ENCODE assay signal across 4 worm cellular contexts in genomic region chrX:15668695-15669094, ce11.
TF ChIP-seq lines count a peak whose summit lies in the region.

No protein-coding gene starts in this region.

TF ChIP-seq in whole organism, L1 larva, 84 proteins besides CTCF, POLR2A, EP300 and RAD21:
- TF ChIP-seq dsc-1 (tag; optimal IDR thresholded peaks at IDR 0.05; lab: Kevin White, UChicago): peak; percentile 48
- peak; percentile 56 for TF ChIP-seq lin-14 (GFP tag; optimal IDR thresholded peaks at IDR 0.05; lab: Kevin White, UChicago)
- no peak for TF ChIP-seq nhr-76 (tag; optimal IDR thresholded peaks at IDR 0.05; lab: Kevin White, UChicago)
- TF ChIP-seq nhr-71 (tag; optimal IDR thresholded peaks at IDR 0.05; lab: Kevin White, UChicago): peak; percentile 59
- TF ChIP-seq nhr-20 (tag; optimal IDR thresholded peaks at IDR 0.05; lab: Kevin White, UChicago): no peak
- TF ChIP-seq irx-1 (tag; optimal IDR thresholded peaks at IDR 0.05; lab: Kevin White, UChicago): peak; percentile 15
- peak; percentile 52 for TF ChIP-seq ceh-63 (GFP tag; optimal IDR thresholded peaks at IDR 0.05; lab: Kevin White, UChicago)
- peak; percentile 31 for TF ChIP-seq nhr-47 (tag; optimal IDR thresholded peaks at IDR 0.05; lab: Kevin White, UChicago)
- TF ChIP-seq egl-13 (tag; optimal IDR thresholded peaks at IDR 0.05; lab: Kevin White, UChicago): peak; percentile 75
- TF ChIP-seq ceh-82 (tag; optimal IDR thresholded peaks at IDR 0.05; lab: Kevin White, UChicago): peak in 1 of 3 experiments; percentile 13
- peak; percentile 68 for TF ChIP-seq unc-86 (tag; optimal IDR thresholded peaks at IDR 0.05; lab: Kevin White, UChicago)
- TF ChIP-seq ceh-8 (GFP tag; optimal IDR thresholded peaks at IDR 0.05; lab: Kevin White, UChicago): no peak

TF ChIP-seq in whole organism, L2 larva, 48 proteins besides CTCF, POLR2A, EP300 and RAD21:
- peak; percentile 38 for TF ChIP-seq sma-9 (GFP tag; optimal IDR thresholded peaks at IDR 0.05; lab: Kevin White, UChicago)
- no peak for TF ChIP-seq sma-9 (tag; optimal IDR thresholded peaks at IDR 0.05; lab: Kevin White, UChicago)
- no peak for TF ChIP-seq R02D3.7 (tag; optimal IDR thresholded peaks at IDR 0.05; lab: Kevin White, UChicago)
- TF ChIP-seq nhr-23 (tag; optimal IDR thresholded peaks at IDR 0.05; lab: Kevin White, UChicago): no peak
- no peak for TF ChIP-seq nhr-129 (tag; optimal IDR thresholded peaks at IDR 0.05; lab: Kevin White, UChicago)
TF ChIP-seq in whole organism, L2 larva: peak in this region for 1.

TF ChIP-seq in whole organism, L4 larva, 104 proteins besides CTCF, POLR2A, EP300 and RAD21:
- TF ChIP-seq aha-1 (tag; lab: Kevin White, UChicago) (peak; percentile 62), nhr-76 (tag; optimal IDR thresholded peaks at IDR 0.05; lab: Kevin White, UChicago) (no peak), ceh-20 (GFP tag; IDR thresholded peaks at IDR 0.05; lab: Robert Waterston, UW) (no peak)
TF ChIP-seq in whole organism, L4 larva: peak in this region for 1.

TF ChIP-seq in whole organism, mixed stage, embryonic, 35 proteins besides CTCF, POLR2A, EP300 and RAD21:
- no peak for TF ChIP-seq unc-62 (GFP tag; optimal IDR thresholded peaks at IDR 0.05; lab: Kevin White, UChicago)
- TF ChIP-seq ces-1 (GFP tag; optimal IDR thresholded peaks at IDR 0.05; lab: Kevin White, UChicago): peak; percentile 41

Comparison
In these comparisons a context has a peak if more than half of its experiments do, and no peak if none do; other contexts are left out.
1. Of the 29 proteins assayed by ChIP-seq in both whole organism, L4 larva and whole organism, L1 larva: peak only in whole organism, L4 larva: aha-1; only in whole organism, L1 larva: none; in both: none; in neither: 27; mixed calls (peak in some experiments, not most) for 1.